Worm (Caenorhabditis elegans): ENCODE data around the gene Y47G7B.2.

DNA sequence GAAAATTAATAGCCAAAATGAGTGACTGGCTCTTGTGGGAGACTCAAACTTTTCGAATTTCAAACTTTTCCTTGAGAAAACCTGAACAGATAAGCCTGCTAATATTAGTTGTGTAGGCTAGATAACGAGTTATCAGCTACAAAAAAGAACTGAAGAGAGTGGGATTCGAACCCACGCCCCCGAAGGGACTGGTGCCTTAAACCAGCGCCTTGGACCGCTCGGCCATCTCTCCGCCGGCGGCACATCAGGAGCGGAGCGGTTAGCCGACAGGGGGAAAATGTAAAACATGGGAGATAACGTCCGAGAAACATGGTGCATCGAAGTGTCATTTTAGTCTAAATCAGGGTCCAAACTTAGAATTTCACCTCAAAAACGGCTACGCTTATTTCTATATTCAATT, 27.8 kb upstream of the Y47G7B.2 start:
- no peak for TF ChIP-seq zag-1 (tag; optimal IDR thresholded peaks at IDR 0.05)
- TF ChIP-seq D1046.2 (GFP tag; IDR thresholded peaks at IDR 0.05) = 0 out of 2 replicates have a peak, but pooled peaks have one; percentile 19
- TF ChIP-seq unc-39 (tag; optimal IDR thresholded peaks at IDR 0.05) = no peak
- TF ChIP-seq F26F4.8 (GFP tag; conservative IDR thresholded peaks at IDR 0.05) = peak; percentile 64; the same call in 1 of the 2 replicates
- no peak for TF ChIP-seq pha-4 (GFP tag; IDR thresholded peaks at IDR 0.05)
- no peak for TF ChIP-seq pha-4 (tag; optimal IDR thresholded peaks at IDR 0.05)
- TF ChIP-seq lin-1 (GFP tag; IDR thresholded peaks at IDR 0.05) = no peak
- no peak for TF ChIP-seq F10B5.3 (tag; optimal IDR thresholded peaks at IDR 0.05)
- TF ChIP-seq mdl-1 (tag; optimal IDR thresholded peaks at IDR 0.05) = no peak
- TF ChIP-seq nhr-76 (tag; optimal IDR thresholded peaks at IDR 0.05) = no peak
- no peak for TF ChIP-seq Y75B8A.6 (GFP tag; IDR thresholded peaks at IDR 0.05)
- TF ChIP-seq egl-27 (tag; optimal IDR thresholded peaks at IDR 0.05) = no peak
